Worm (Caenorhabditis elegans) whole organism, midembryonic: ENCODE results near the gene srh-74.

ENCODE experiments used
- T22C8.4 ChIP-seq: fragments of 200-800 bp; sonication (Bioruptor generic); IDR thresholded peaks from 2 replicates; pipeline ENCODE4 v1.3.6; 2022; ENCODE audit warnings: missing genetic modification characterization, missing compliant biosample characterization
- cog-1 ChIP-seq: sonication (generic microtip); optimal IDR thresholded peaks from 2 replicates; lab custom pipeline; 2016; ENCODE audit warnings: missing genetic modification characterization, missing compliant biosample characterization
- flt-1 ChIP-seq: fragments of 200-800 bp; sonication (Bioruptor generic); IDR thresholded peaks from 2 replicates; pipeline ENCODE4 v1.3.6; 2022; ENCODE audit warnings: missing genetic modification characterization, missing compliant biosample characterization
- klf-2 ChIP-seq: fragments of 200-800 bp; sonication (Bioruptor generic); conservative IDR thresholded peaks from 2 replicates; pipeline ENCODE4 v1.3.6; 2022; ENCODE audit warnings: missing genetic modification reagents, missing genetic modification characterization, missing compliant biosample characterization
- ref-1 ChIP-seq: fragments of 200-800 bp; sonication (Bioruptor generic); conservative IDR thresholded peaks from 2 replicates; pipeline ENCODE4 v1.3.6; 2022; ENCODE audit warnings: missing genetic modification reagents, missing genetic modification characterization, missing compliant biosample characterization
- tab-1 ChIP-seq: fragments of 200-800 bp; sonication (Bioruptor generic); IDR thresholded peaks from 2 replicates; pipeline ENCODE4 v1.3.6; 2022; ENCODE audit warnings: missing genetic modification characterization, missing compliant biosample characterization
- ztf-23 ChIP-seq: fragments of 200-800 bp; sonication (Bioruptor generic); IDR thresholded peaks from 2 replicates; pipeline ENCODE4 v1.3.6; 2022; ENCODE audit warnings: missing genetic modification reagents, missing genetic modification characterization, missing compliant biosample characterization
- ztf-29 ChIP-seq: fragments of 200-800 bp; sonication (Bioruptor generic); IDR thresholded peaks from 2 replicates; pipeline ENCODE4 v1.3.6; 2022; ENCODE audit warnings: missing genetic modification reagents, missing genetic modification characterization, missing compliant biosample characterization

ce11 chrV:11075209-11076027 is 26.8 kb upstream of the srh-74 start:
- no peak for TF ChIP-seq cog-1
- no peak for TF ChIP-seq ztf-29 (GFP tag; lab: Robert Waterston, UW)
- TF ChIP-seq T22C8.4 (GFP tag; lab: Robert Waterston, UW): no peak
- no peak for TF ChIP-seq klf-2 (GFP tag; lab: Robert Waterston, UW)
- TF ChIP-seq ztf-23 (GFP tag; lab: Robert Waterston, UW): no peak
- TF ChIP-seq flt-1 (GFP tag; lab: Robert Waterston, UW): peak; percentile 48; the same call in 1 of the 2 replicates
- TF ChIP-seq ref-1 (GFP tag; lab: Robert Waterston, UW): no peak
- TF ChIP-seq tab-1 (GFP tag; lab: Robert Waterston, UW): no peak
